Fruit fly (Drosophila melanogaster) whole organism, embryonic: ENCODE data around the gene hfw.
A peak's percentile ranks its signal among the peaks of the same experiment; 100 is the strongest.

Experiments
- BEAF-32 ChIP-seq: fragments of 200-800 bp; sonication (Bioruptor generic); optimal IDR thresholded peaks from 3 replicates; lab custom pipeline; 2017; ENCODE audit warnings: missing biosample characterization, missing genetic modification characterization, mild to moderate bottlenecking, moderate library complexity, missing genetic modification reagents
- Bgb ChIP-seq: fragments of 200-800 bp; sonication (Bioruptor generic); IDR thresholded peaks from 2 replicates; pipeline ENCODE4 v1.3.6; 2022; ENCODE audit warnings: missing biosample characterization, missing genetic modification characterization; ENCODE audit not compliant: partially characterized antibody
- CG10274 ChIP-seq: fragments of 200-800 bp; sonication (Bioruptor generic); optimal IDR thresholded peaks from 3 replicates; lab custom pipeline; 2017; ENCODE audit warnings: missing biosample characterization, mild to moderate bottlenecking, missing genetic modification characterization
- CG11560 ChIP-seq: fragments of 200-800 bp; sonication (Bioruptor generic); IDR thresholded peaks from 3 replicates; pipeline ENCODE4 v1.3.6; 2022; ENCODE audit warnings: missing biosample characterization, missing genetic modification characterization
- CG13287 ChIP-seq: fragments of 200-800 bp; sonication (Bioruptor generic); IDR thresholded peaks from 2 replicates; pipeline ENCODE4 v1.3.6; 2022; ENCODE audit warnings: missing biosample characterization, missing genetic modification characterization; ENCODE audit not compliant: partially characterized antibody
- CG13624 ChIP-seq: fragments of 200-800 bp; sonication (Bioruptor generic); optimal IDR thresholded peaks from 2 replicates; lab custom pipeline; 2016; ENCODE audit warnings: missing biosample characterization, missing genetic modification characterization
- CG14710 ChIP-seq: fragments of 200-800 bp; sonication (Bioruptor generic); optimal IDR thresholded peaks from 3 replicates; lab custom pipeline; 2019; ENCODE audit warnings: missing biosample characterization, mild to moderate bottlenecking, missing genetic modification characterization, moderate library complexity
- CG15514 ChIP-seq: fragments of 200-800 bp; sonication (Bioruptor generic); optimal IDR thresholded peaks from 3 replicates; lab custom pipeline; 2017; ENCODE audit warnings: missing biosample characterization, missing genetic modification characterization, mild to moderate bottlenecking, moderate library complexity, missing genetic modification reagents
- CG17612 ChIP-seq: fragments of 200-800 bp; sonication (Bioruptor generic); IDR thresholded peaks from 2 replicates; pipeline ENCODE4 v1.3.6; 2022; ENCODE audit warnings: missing biosample characterization, missing genetic modification characterization
- CG2116 ChIP-seq: fragments of 200-800 bp; sonication (Bioruptor generic); optimal IDR thresholded peaks from 3 replicates; lab custom pipeline; 2018; ENCODE audit warnings: missing biosample characterization, mild to moderate bottlenecking, missing genetic modification characterization
- CG4730 ChIP-seq: fragments of 200-800 bp; sonication (Bioruptor generic); IDR thresholded peaks from 2 replicates; pipeline ENCODE4 v1.3.6; 2022; ENCODE audit warnings: missing biosample characterization, missing genetic modification characterization
- CG7271 ChIP-seq: fragments of 200-800 bp; sonication (Bioruptor generic); optimal IDR thresholded peaks from 2 replicates; lab custom pipeline; 2018; ENCODE audit warnings: missing biosample characterization, mild to moderate bottlenecking, missing genetic modification characterization, moderate library complexity
- Dad ChIP-seq: fragments of 200-800 bp; sonication (Bioruptor generic); optimal IDR thresholded peaks from 3 replicates; lab custom pipeline; 2016; ENCODE audit warnings: missing biosample characterization, missing genetic modification characterization
- Dek ChIP-seq: fragments of 200-800 bp; sonication (Bioruptor generic); optimal IDR thresholded peaks from 3 replicates; lab custom pipeline; 2019; ENCODE audit warnings: missing biosample characterization, mild to moderate bottlenecking, missing genetic modification characterization, moderate library complexity
- Dll ChIP-seq: fragments of 200-800 bp; sonication (Bioruptor generic); IDR thresholded peaks from 4 replicates; pipeline ENCODE4 v1.3.6; 2022; ENCODE audit warnings: missing biosample characterization, missing genetic modification characterization; ENCODE audit not compliant: partially characterized antibody
- Dp ChIP-seq: fragments of 200-800 bp; sonication (Bioruptor generic); optimal IDR thresholded peaks from 2 replicates; lab custom pipeline; 2018; ENCODE audit warnings: missing biosample characterization, mild to moderate bottlenecking, missing genetic modification characterization, moderate library complexity
- E2f1 ChIP-seq: fragments of 200-800 bp; sonication (Bioruptor generic); IDR thresholded peaks from 2 replicates; pipeline ENCODE4 v1.3.6; 2022; ENCODE audit warnings: missing biosample characterization, missing genetic modification characterization
- E2f2 ChIP-seq: fragments of 200-800 bp; sonication (Bioruptor generic); IDR thresholded peaks from 2 replicates; pipeline ENCODE4 v1.3.6; 2022; ENCODE audit warnings: missing biosample characterization, missing genetic modification characterization
- HLH4C ChIP-seq: fragments of 200-800 bp; sonication (Bioruptor generic); IDR thresholded peaks from 3 replicates; pipeline ENCODE4 v1.3.6; 2022; ENCODE audit warnings: missing biosample characterization, missing genetic modification characterization; ENCODE audit not compliant: partially characterized antibody
- HLHmδ ChIP-seq: fragments of 200-800 bp; sonication (Bioruptor generic); optimal IDR thresholded peaks from 2 replicates; lab custom pipeline; 2018; ENCODE audit warnings: missing biosample characterization, mild to moderate bottlenecking, missing genetic modification characterization, moderate library complexity
- HmgD ChIP-seq: fragments of 200-800 bp; sonication (Bioruptor generic); optimal IDR thresholded peaks from 3 replicates; lab custom pipeline; 2016; ENCODE audit warnings: missing biosample characterization, missing genetic modification characterization
- Hr78 ChIP-seq, 2 experiments: fragments of 200-800 bp in 1 of 2; fragments of >200 bp in 1 of 2; sonication (Bioruptor generic) in 1 of 2; optimal IDR thresholded peaks; 2 replicates each; lab custom pipeline; 2017 to 2019; ENCODE audit warnings: missing biosample characterization in 2 of 2, missing genetic modification characterization in 2 of 2, mild to moderate bottlenecking in 1 of 2, moderate library complexity in 1 of 2
- Lpt ChIP-seq: fragments of >200 bp; optimal IDR thresholded peaks from 2 replicates; lab custom pipeline; 2018; ENCODE audit warnings: missing biosample characterization, missing genetic modification characterization
- MBD-R2 ChIP-seq: fragments of 200-800 bp; sonication (Bioruptor generic); IDR thresholded peaks from 2 replicates; pipeline ENCODE4 v1.3.6; 2022; ENCODE audit warnings: missing biosample characterization, missing genetic modification characterization
- Med ChIP-seq: fragments of 200-800 bp; sonication (Bioruptor generic); peaks from one replicate; lab custom pipeline; 2016; ENCODE audit warnings: missing biosample characterization, missing genetic modification characterization, mild to moderate bottlenecking, inconsistent platforms, moderate library complexity
- Opbp ChIP-seq: fragments of 200-800 bp; sonication (Bioruptor generic); IDR thresholded peaks from 3 replicates; pipeline ENCODE4 v1.3.6; 2022; ENCODE audit warnings: missing biosample characterization, missing genetic modification characterization; ENCODE audit not compliant: partially characterized antibody
- Sry-δ ChIP-seq: fragments of 200-800 bp; sonication (Bioruptor generic); optimal IDR thresholded peaks from 2 replicates; lab custom pipeline; 2016; ENCODE audit warnings: missing biosample characterization, missing genetic modification characterization
- al ChIP-seq: fragments of 200-800 bp; sonication (Bioruptor generic); IDR thresholded peaks from 2 replicates; pipeline ENCODE4 v1.3.6; 2022; ENCODE audit warnings: missing biosample characterization, missing genetic modification characterization
- bbx ChIP-seq: fragments of 200-800 bp; sonication (Bioruptor generic); IDR thresholded peaks from 2 replicates; pipeline ENCODE4 v1.3.6; 2022; ENCODE audit warnings: missing biosample characterization, missing genetic modification characterization; ENCODE audit not compliant: partially characterized antibody
- caup ChIP-seq: fragments of 200-800 bp; sonication (Bioruptor generic); optimal IDR thresholded peaks from 3 replicates; lab custom pipeline; 2017; ENCODE audit warnings: missing biosample characterization, mild to moderate bottlenecking, missing genetic modification characterization, moderate library complexity; ENCODE audit not compliant: severe bottlenecking
- chinmo ChIP-seq: fragments of 200-800 bp; sonication (Bioruptor generic); IDR thresholded peaks from 4 replicates; pipeline ENCODE4 v1.3.6; 2022; ENCODE audit warnings: missing biosample characterization, missing genetic modification characterization; ENCODE audit not compliant: partially characterized antibody
- chm ChIP-seq: fragments of 200-800 bp; sonication (Bioruptor generic); IDR thresholded peaks from 2 replicates; pipeline ENCODE4 v1.3.6; 2022; ENCODE audit warnings: missing biosample characterization, missing genetic modification characterization
- cwo ChIP-seq: fragments of 200-800 bp; sonication (Bioruptor generic); optimal IDR thresholded peaks from 3 replicates; lab custom pipeline; 2017; ENCODE audit warnings: missing biosample characterization, missing genetic modification characterization, mild to moderate bottlenecking, moderate library complexity, missing genetic modification reagents
- ewg ChIP-seq: fragments of 200-800 bp; sonication (Bioruptor generic); optimal IDR thresholded peaks from 3 replicates; lab custom pipeline; 2017; ENCODE audit warnings: mild to moderate bottlenecking, missing biosample characterization, missing genetic modification reagents, missing genetic modification characterization
- ftz-f1 ChIP-seq: fragments of 200-800 bp; sonication (Bioruptor generic); optimal IDR thresholded peaks from 2 replicates; lab custom pipeline; 2016; ENCODE audit warnings: missing biosample characterization, missing genetic modification characterization
- gce ChIP-seq: fragments of 200-800 bp; sonication (Bioruptor generic); IDR thresholded peaks from 3 replicates; pipeline ENCODE4 v1.3.6; 2022; ENCODE audit warnings: missing biosample characterization, missing genetic modification characterization
- gem ChIP-seq: fragments of 200-800 bp; sonication (Bioruptor generic); optimal IDR thresholded peaks from 2 replicates; lab custom pipeline; 2019; ENCODE audit warnings: missing biosample characterization, mild to moderate bottlenecking, missing genetic modification characterization, moderate library complexity
- jigr1 ChIP-seq: fragments of 200-800 bp; sonication (Bioruptor generic); IDR thresholded peaks from 3 replicates; pipeline ENCODE4 v1.3.6; 2022; ENCODE audit warnings: missing biosample characterization, missing genetic modification characterization
- kah ChIP-seq: fragments of 200-800 bp; sonication (Bioruptor generic); optimal IDR thresholded peaks from 2 replicates; lab custom pipeline; 2018; ENCODE audit warnings: missing biosample characterization, mild to moderate bottlenecking, missing genetic modification characterization
- lbe ChIP-seq: fragments of 200-800 bp; sonication (Bioruptor generic); optimal IDR thresholded peaks from 2 replicates; lab custom pipeline; 2016; ENCODE audit warnings: missing biosample characterization, mild to moderate bottlenecking, missing genetic modification characterization
- luna ChIP-seq: fragments of 200-800 bp; sonication (Bioruptor generic); optimal IDR thresholded peaks from 2 replicates; lab custom pipeline; 2016; ENCODE audit warnings: missing biosample characterization, missing genetic modification characterization
- maf-S ChIP-seq: fragments of 200-800 bp; sonication (Bioruptor generic); optimal IDR thresholded peaks from 2 replicates; lab custom pipeline; 2016; ENCODE audit warnings: missing biosample characterization, missing genetic modification characterization
- nerfin-1 ChIP-seq: fragments of 200-800 bp; sonication (Bioruptor generic); optimal IDR thresholded peaks from 3 replicates; lab custom pipeline; 2019; ENCODE audit warnings: missing biosample characterization, mild to moderate bottlenecking, missing genetic modification characterization, moderate library complexity
- pzg ChIP-seq: fragments of 200-800 bp; sonication (Bioruptor generic); optimal IDR thresholded peaks from 3 replicates; lab custom pipeline; 2018; ENCODE audit warnings: missing biosample characterization, mild to moderate bottlenecking, missing genetic modification characterization, moderate library complexity
- sens ChIP-seq: fragments of 200-800 bp; sonication (Bioruptor generic); peaks from one replicate; lab custom pipeline; 2016; ENCODE audit warnings: missing biosample characterization, missing genetic modification characterization
- sqz ChIP-seq: fragments of 200-800 bp; sonication (Bioruptor generic); optimal IDR thresholded peaks from 3 replicates; lab custom pipeline; 2018; ENCODE audit warnings: missing biosample characterization, mild to moderate bottlenecking, missing genetic modification characterization
- tin ChIP-seq: fragments of 200-800 bp; sonication (Bioruptor generic); optimal IDR thresholded peaks from 3 replicates; lab custom pipeline; 2016; ENCODE audit warnings: missing biosample characterization, missing genetic modification characterization
- zfh2 ChIP-seq: fragments of 200-800 bp; sonication (Bioruptor generic); optimal IDR thresholded peaks from 2 replicates; lab custom pipeline; 2016; ENCODE audit warnings: missing biosample characterization, missing genetic modification characterization

The hfw gene

DNA sequence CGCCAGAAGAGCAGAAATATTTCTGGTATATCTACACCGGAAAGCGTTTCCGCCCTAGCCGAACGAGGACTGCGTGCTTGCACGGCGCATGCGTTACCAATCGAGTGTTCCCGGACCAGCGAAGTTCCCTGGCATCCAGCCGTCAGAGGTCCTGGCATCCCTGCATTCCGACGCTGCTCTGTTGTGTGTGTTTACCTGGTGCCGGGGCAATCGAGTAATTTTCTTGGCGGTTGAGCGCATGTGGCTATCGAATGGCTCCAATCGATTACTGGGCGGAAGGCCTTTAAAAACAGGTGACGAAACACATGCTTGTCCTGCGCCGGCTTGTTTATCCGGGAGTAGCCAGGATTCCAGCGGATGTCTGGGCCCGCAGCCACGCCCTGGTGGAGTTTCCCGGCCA lies 23.2 kb downstream of the hfw start, which contains the start of gene CG32809 (continued):
- 0 out of 4 replicates have a peak, but pooled peaks have one; percentile 14 for TF ChIP-seq Dll (GFP tag; lab: Robert Waterston, UW)
- no peak for TF ChIP-seq caup (GFP tag; lab: Kevin White, UChicago)
- peak; percentile 43; the same call in 1 of the 2 replicates for TF ChIP-seq bbx (GFP tag; lab: Robert Waterston, UW)
- no peak for TF ChIP-seq CG4730 (GFP tag; lab: Robert Waterston, UW)
- TF ChIP-seq BEAF-32 (GFP tag; lab: Kevin White, UChicago), result peak; percentile 18
- no peak for TF ChIP-seq gce (GFP tag; lab: Robert Waterston, UW)
- peak; percentile 96 for TF ChIP-seq nerfin-1 (tag; lab: Kevin White, UChicago)
- TF ChIP-seq cwo (GFP tag; lab: Kevin White, UChicago), result no peak
- TF ChIP-seq HmgD (GFP tag; lab: Kevin White, UChicago), result no peak
- no peak for TF ChIP-seq Hr78 (GFP tag; optimal IDR thresholded peaks at IDR 0.05; lab: Kevin White, UChicago)
- TF ChIP-seq ewg (GFP tag; lab: Kevin White, UChicago), result peak; percentile 98
- TF ChIP-seq sens (GFP tag; lab: Kevin White, UChicago), result peak; percentile 46
- TF ChIP-seq CG14710 (tag; lab: Kevin White, UChicago), result no peak
- peak; percentile 96 for TF ChIP-seq CG11560 (tag; lab: Robert Waterston, UW)
- TF ChIP-seq Dp, result peak; percentile 45
- TF ChIP-seq E2f2 (GFP tag; lab: Robert Waterston, UW), result peak; percentile 59; the same call in 1 of the 2 replicates
- no peak for TF ChIP-seq zfh2 (GFP tag; lab: Kevin White, UChicago)
- TF ChIP-seq HLH4C (GFP tag; lab: Robert Waterston, UW), result peak; percentile 23; the same call in 1 of the 3 replicates
- TF ChIP-seq MBD-R2 (GFP tag; lab: Robert Waterston, UW), result 0 out of 2 replicates have a peak, but pooled peaks have one; percentile 24
- peak; percentile 73 for TF ChIP-seq Med (GFP tag; lab: Kevin White, UChicago)
- TF ChIP-seq gem (tag; lab: Kevin White, UChicago), result no peak
- no peak for TF ChIP-seq Lpt
- no peak for TF ChIP-seq CG10274 (GFP tag; lab: Kevin White, UChicago)
- TF ChIP-seq jigr1, result no peak
- peak; percentile 58 for TF ChIP-seq pzg (GFP tag; lab: Kevin White, UChicago)
- no peak for TF ChIP-seq ftz-f1 (GFP tag; lab: Kevin White, UChicago)
- TF ChIP-seq CG15514 (GFP tag; lab: Kevin White, UChicago), result peak; percentile 90
- TF ChIP-seq sqz, result no peak
- no peak for TF ChIP-seq chm (GFP tag; lab: Robert Waterston, UW)
- TF ChIP-seq tin, result no peak
- TF ChIP-seq chinmo (GFP tag; lab: Robert Waterston, UW), result no peak
- no peak for TF ChIP-seq CG13624
- peak; percentile 50; the same call in 1 of the 2 replicates for TF ChIP-seq Bgb
- TF ChIP-seq HLHmδ (GFP tag; lab: Kevin White, UChicago), result no peak
- TF ChIP-seq E2f1 (GFP tag; lab: Robert Waterston, UW), result no peak
- no peak for TF ChIP-seq Dek (tag; lab: Kevin White, UChicago)
- no peak for TF ChIP-seq luna (GFP tag; lab: Kevin White, UChicago)
- TF ChIP-seq Sry-δ (GFP tag; lab: Kevin White, UChicago), result peak; percentile 25
- no peak for TF ChIP-seq lbe (GFP tag; lab: Kevin White, UChicago)
- no peak for TF ChIP-seq al (GFP tag; lab: Robert Waterston, UW)
- TF ChIP-seq Dad (GFP tag; lab: Kevin White, UChicago), result no peak
- 0 out of 3 replicates have a peak, but pooled peaks have one; percentile 28 for TF ChIP-seq Opbp (GFP tag; lab: Robert Waterston, UW)
- no peak for TF ChIP-seq CG17612
- TF ChIP-seq CG13287, result peak; percentile 17; the same call in 1 of the 2 replicates
- no peak for TF ChIP-seq maf-S
- no peak for TF ChIP-seq CG7271 (tag; lab: Kevin White, UChicago)
- no peak for TF ChIP-seq kah
- TF ChIP-seq CG2116, result peak; percentile 65
